Worm (Caenorhabditis elegans): ENCODE data around the gene K02E7.10.

- TF ChIP-seq tbx-2 (tag; optimal IDR thresholded peaks at IDR 0.05) (no peak), sptf-1 (tag; optimal IDR thresholded peaks at IDR 0.05) (no peak), lin-39 (tag; optimal IDR thresholded peaks at IDR 0.05) (no peak), nhr-76 (tag; optimal IDR thresholded peaks at IDR 0.05) (no peak), lin-13 (GFP tag; optimal IDR thresholded peaks at IDR 0.05) (no peak), ztf-4 (tag; optimal IDR thresholded peaks at IDR 0.05) (no peak), skn-1 (tag; optimal IDR thresholded peaks at IDR 0.05) (no peak), fkh-4 (tag; optimal IDR thresholded peaks at IDR 0.05; ENCODE audit: borderline replicate concordance) (no peak), unc-130 (tag; optimal IDR thresholded peaks at IDR 0.05) (no peak)
Observed at ce11 chrII:1072106-1072505, 5.3 kb upstream of the K02E7.10 start, which contains the start of gene K02E7.4.

Measured in whole organism, L1 larva.